Fruit fly (Drosophila melanogaster): ENCODE results near the gene Sap-r.

Gene Sap-r

dm6 chr3R:30888550-30889259 lies at the start of gene Sap-r:
Gene Sap-r, minus strand, starts transcription at chr3R:30889062.
- peak; percentile 44 for TF ChIP-seq Dif (GFP tag; optimal IDR thresholded peaks at IDR 0.05; ENCODE audit: partially characterized antibody)
- peak; percentile 43 for TF ChIP-seq h (GFP tag; optimal IDR thresholded peaks at IDR 0.05)
- TF ChIP-seq CG9705 (GFP tag; optimal IDR thresholded peaks at IDR 0.05): no peak
- no peak for TF ChIP-seq Abd-B (GFP tag; optimal IDR thresholded peaks at IDR 0.05)
- TF ChIP-seq br (GFP tag; optimal IDR thresholded peaks at IDR 0.05): peak; percentile 38
- TF ChIP-seq woc (GFP tag; optimal IDR thresholded peaks at IDR 0.05): no peak
- no peak for TF ChIP-seq foxo (GFP tag; optimal IDR thresholded peaks at IDR 0.05)
- peak; percentile 14 for TF ChIP-seq CG32264 (GFP tag; optimal IDR thresholded peaks at IDR 0.05)
- peak; percentile 57 for TF ChIP-seq Sp1 (GFP tag; optimal IDR thresholded peaks at IDR 0.05)
- no peak for TF ChIP-seq pan (optimal IDR thresholded peaks at IDR 0.05)
- no peak for TF ChIP-seq fru (GFP tag; optimal IDR thresholded peaks at IDR 0.05)
- TF ChIP-seq Jra (GFP tag; optimal IDR thresholded peaks at IDR 0.05): peak; percentile 12
- TF ChIP-seq tai (GFP tag; optimal IDR thresholded peaks at IDR 0.05): peak; percentile 22
- TF ChIP-seq Rel (GFP tag; optimal IDR thresholded peaks at IDR 0.05): no peak
- peak; percentile 66 for TF ChIP-seq Rel (tag; optimal IDR thresholded peaks at IDR 0.05)
- TF ChIP-seq dmrt93B (GFP tag; optimal IDR thresholded peaks at IDR 0.05): no peak
- TF ChIP-seq Mio (GFP tag; optimal IDR thresholded peaks at IDR 0.05): no peak
- TF ChIP-seq ey (GFP tag; optimal IDR thresholded peaks at IDR 0.05): no peak
- no peak for TF ChIP-seq rgr (GFP tag; optimal IDR thresholded peaks at IDR 0.05)
- TF ChIP-seq Myc (optimal IDR thresholded peaks at IDR 0.05): peak; percentile 27
- TF ChIP-seq GATAd (GFP tag; optimal IDR thresholded peaks at IDR 0.05): no peak
- peak; percentile 12 for TF ChIP-seq HLH106 (tag; optimal IDR thresholded peaks at IDR 0.05)
- TF ChIP-seq psq (GFP tag; optimal IDR thresholded peaks at IDR 0.05): peak; percentile 60

dm6 chr3R:30937002-30937401 lies 48.1 kb upstream of the Sap-r start, which contains the start of gene CG15550:
Gene CG15550, minus strand, starts transcription at chr3R:30937102.
- TF ChIP-seq Mio (GFP tag; optimal IDR thresholded peaks at IDR 0.05): no peak
- TF ChIP-seq Hr83 (GFP tag; optimal IDR thresholded peaks at IDR 0.05; ENCODE audit: poor library complexity, severe bottlenecking): no peak
- TF ChIP-seq dl (GFP tag; optimal IDR thresholded peaks at IDR 0.05; ENCODE audit: insufficient read depth in 1 of 2, partially characterized antibody in 2 of 2): no peak
- no peak for TF ChIP-seq Myc (optimal IDR thresholded peaks at IDR 0.05)
- TF ChIP-seq Hnf4 (GFP tag; optimal IDR thresholded peaks at IDR 0.05): no peak
- no peak for TF ChIP-seq N (GFP tag; optimal IDR thresholded peaks at IDR 0.05)
- TF ChIP-seq CG32264 (GFP tag; optimal IDR thresholded peaks at IDR 0.05): no peak
- no peak for TF ChIP-seq CG9705 (GFP tag; optimal IDR thresholded peaks at IDR 0.05)

dm6 chr3R:30936407-30936806 lies 47.5 kb upstream of the Sap-r start, which contains the start of gene CG15549:
Gene CG15549, minus strand, starts transcription at chr3R:30936507.
- TF ChIP-seq GATAd (GFP tag; optimal IDR thresholded peaks at IDR 0.05) (no peak), dsf (GFP tag; optimal IDR thresholded peaks at IDR 0.05; ENCODE audit: borderline replicate concordance) (no peak), Jra (GFP tag; optimal IDR thresholded peaks at IDR 0.05) (no peak), CrebA (GFP tag; optimal IDR thresholded peaks at IDR 0.05; ENCODE audit: borderline replicate concordance) (no peak), psq (GFP tag; optimal IDR thresholded peaks at IDR 0.05) (no peak), Dfd (GFP tag; optimal IDR thresholded peaks at IDR 0.05) (no peak), Sp1 (GFP tag; optimal IDR thresholded peaks at IDR 0.05) (no peak), CG32264 (GFP tag; optimal IDR thresholded peaks at IDR 0.05) (no peak), Hr78 (GFP tag; optimal IDR thresholded peaks at IDR 0.05) (no peak), sage (GFP tag; optimal IDR thresholded peaks at IDR 0.05) (no peak), rgr (GFP tag; optimal IDR thresholded peaks at IDR 0.05) (no peak), HLH106 (tag; optimal IDR thresholded peaks at IDR 0.05) (no peak), lola (GFP tag; optimal IDR thresholded peaks at IDR 0.05) (no peak), jim (GFP tag; optimal IDR thresholded peaks at IDR 0.05) (no peak), br (GFP tag; optimal IDR thresholded peaks at IDR 0.05) (no peak), Dif (GFP tag; optimal IDR thresholded peaks at IDR 0.05; ENCODE audit: partially characterized antibody) (no peak), h (GFP tag; optimal IDR thresholded peaks at IDR 0.05) (no peak), usp (GFP tag; optimal IDR thresholded peaks at IDR 0.05) (no peak)

Data from whole organism, wandering third instar larva.